Worm (Caenorhabditis elegans) whole organism, young adult: ENCODE measurements around the gene F57H12.6.
A peak's percentile ranks its signal among the peaks of the same experiment; 100 is the strongest.

Source experiments
- F22D6.2 ChIP-seq: sonication (generic microtip); optimal IDR thresholded peaks from 2 replicates; lab custom pipeline; 2016; ENCODE audit warnings: mild to moderate bottlenecking, missing genetic modification characterization, missing compliant biosample characterization
- K11D2.4 ChIP-seq: fragments of 200-800 bp; sonication (Bioruptor generic); IDR thresholded peaks from 2 replicates; pipeline ENCODE4 v1.3.6; 2022; ENCODE audit warnings: missing genetic modification reagents, missing genetic modification characterization, missing compliant biosample characterization
- ama-1 ChIP-seq, 3 experiments: fragments of 150-350 bp in 1 of 3; sonication (generic microtip) in 2 of 3; optimal IDR thresholded peaks; 2 replicates each; lab custom pipeline; 2014 to 2018; ENCODE audit warnings: missing biosample characterization in 2 of 3, missing genetic modification characterization in 2 of 3, missing genetic modification reagents in 2 of 3
- egrh-3 ChIP-seq: fragments of 200-800 bp; sonication (Bioruptor generic); IDR thresholded peaks from 2 replicates; pipeline ENCODE4 v1.3.6; 2022; ENCODE audit warnings: missing genetic modification reagents, missing genetic modification characterization, missing compliant biosample characterization
- ets-4 ChIP-seq: fragments of 200-800 bp; sonication (Bioruptor generic); optimal IDR thresholded peaks from 2 replicates; lab custom pipeline; 2018; ENCODE audit warnings: mild to moderate bottlenecking, missing genetic modification characterization, missing compliant biosample characterization
- mxl-1 ChIP-seq: sonication (generic microtip); optimal IDR thresholded peaks from 2 replicates; lab custom pipeline; 2016; ENCODE audit warnings: missing genetic modification characterization, missing compliant biosample characterization
- tbx-9 ChIP-seq: sonication (generic microtip); optimal IDR thresholded peaks from 2 replicates; lab custom pipeline; 2016; ENCODE audit warnings: borderline replicate concordance, missing genetic modification characterization, inconsistent platforms, missing compliant biosample characterization

DNA sequence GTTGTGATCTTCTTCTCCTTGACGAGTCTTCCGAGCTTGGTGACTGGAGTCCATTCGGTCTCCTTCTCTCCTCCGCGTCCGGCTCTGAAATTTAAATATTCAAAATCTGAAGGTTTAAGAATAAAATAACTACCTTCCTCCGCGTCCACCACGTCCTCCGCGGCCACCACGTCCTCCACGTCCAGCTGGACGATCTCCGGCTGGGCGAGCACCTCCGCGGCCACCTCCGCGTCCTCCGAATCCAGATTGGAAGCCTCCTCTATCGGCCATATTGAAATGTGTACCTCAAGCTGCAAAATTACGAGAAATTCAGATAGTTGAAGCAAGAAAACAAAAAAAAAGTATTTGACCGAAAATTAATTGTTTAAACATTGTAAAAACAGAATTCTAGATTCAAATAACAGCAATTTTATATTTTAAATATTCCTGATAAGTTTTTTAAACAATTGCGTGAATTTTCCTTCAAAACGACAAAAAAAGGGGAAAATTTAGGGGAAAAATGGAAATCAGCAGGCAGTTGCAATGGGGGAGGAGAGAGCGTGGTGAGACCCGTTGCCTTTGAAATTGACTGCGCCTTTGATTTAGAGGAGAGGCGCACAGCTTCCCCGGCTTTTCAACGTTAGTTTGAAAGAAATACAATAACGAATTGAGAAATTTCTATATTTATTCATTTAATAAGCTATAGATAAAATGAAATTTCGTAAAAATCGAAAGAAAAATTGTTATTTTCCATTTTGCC, 49.8 kb downstream of the F57H12.6 start, which contains the start of gene rps-2:
- TF ChIP-seq egrh-3 (GFP tag; lab: Robert Waterston, UW) (peak; percentile 81; the same call in 1 of the 2 replicates), ama-1 (optimal IDR thresholded peaks at IDR 0.05; lab: Kevin White, UChicago) (no peak), ama-1 (GFP tag; optimal IDR thresholded peaks at IDR 0.05; lab: Kevin White, UChicago) (no peak), mxl-1 (tag; lab: Kevin White, UChicago) (no peak), tbx-9 (tag; lab: Kevin White, UChicago) (no peak), K11D2.4 (GFP tag; lab: Robert Waterston, UW) (no peak), F22D6.2 (no peak), ets-4 (GFP tag; lab: Kevin White, UChicago) (no peak)
